Fruit fly (Drosophila melanogaster) whole organism, wandering third instar larva: ENCODE data around the gene CG34283.

Experiments
- Abd-B ChIP-seq: fragments of >200 bp; optimal IDR thresholded peaks from 2 replicates; lab custom pipeline; 2017; ENCODE audit warnings: missing biosample characterization, missing genetic modification characterization
- CG32264 ChIP-seq: fragments of 200-800 bp; sonication (Bioruptor generic); optimal IDR thresholded peaks from 2 replicates; lab custom pipeline; 2016; ENCODE audit warnings: missing biosample characterization, missing genetic modification characterization
- CG9705 ChIP-seq: fragments of 200-800 bp; sonication (Bioruptor generic); optimal IDR thresholded peaks from 2 replicates; lab custom pipeline; 2018; ENCODE audit warnings: missing biosample characterization, mild to moderate bottlenecking, missing genetic modification characterization
- CrebA ChIP-seq: fragments of 200-800 bp; sonication (Bioruptor generic); optimal IDR thresholded peaks from 2 replicates; lab custom pipeline; 2016; ENCODE audit warnings: missing biosample characterization, mild to moderate bottlenecking, missing genetic modification characterization, borderline replicate concordance
- Dfd ChIP-seq: fragments of >200 bp; optimal IDR thresholded peaks from 2 replicates; lab custom pipeline; 2017; ENCODE audit warnings: missing biosample characterization, missing genetic modification characterization
- Dif ChIP-seq: fragments of 200-275, 200-300 bp; sonication (Bioruptor generic); optimal IDR thresholded peaks from 2 replicates; lab custom pipeline; 2018; ENCODE audit warnings: missing biosample characterization, missing genetic modification characterization; ENCODE audit not compliant: partially characterized antibody
- GATAd ChIP-seq: sonication (Bioruptor generic); optimal IDR thresholded peaks from 2 replicates; lab custom pipeline; 2016; ENCODE audit warnings: missing biosample characterization, missing genetic modification characterization
- HLH106 ChIP-seq: fragments of 200-800 bp; optimal IDR thresholded peaks from 3 replicates; lab custom pipeline; 2019; ENCODE audit warnings: missing biosample characterization, mild to moderate bottlenecking, missing genetic modification characterization, moderate library complexity
- Hnf4 ChIP-seq: fragments of 200-800 bp; sonication (Bioruptor generic); optimal IDR thresholded peaks from 2 replicates; lab custom pipeline; 2016; ENCODE audit warnings: missing biosample characterization, mild to moderate bottlenecking, missing genetic modification characterization
- Hr78 ChIP-seq: fragments of >200 bp; optimal IDR thresholded peaks from 2 replicates; lab custom pipeline; 2017; ENCODE audit warnings: missing biosample characterization, missing genetic modification characterization
- Hr83 ChIP-seq: fragments of 200-300 bp; sonication (Bioruptor generic); optimal IDR thresholded peaks from 2 replicates; lab custom pipeline; 2016; ENCODE audit warnings: missing biosample characterization, mild to moderate bottlenecking, missing genetic modification characterization, moderate library complexity; ENCODE audit not compliant: poor library complexity, severe bottlenecking
- Jra ChIP-seq: sonication (Bioruptor generic); optimal IDR thresholded peaks from 2 replicates; lab custom pipeline; 2016; ENCODE audit warnings: missing biosample characterization, missing genetic modification characterization
- Mio ChIP-seq: sonication (Bioruptor generic); optimal IDR thresholded peaks from 2 replicates; lab custom pipeline; 2016; ENCODE audit warnings: missing biosample characterization, missing genetic modification characterization
- Myc ChIP-seq: fragments of >200 bp; optimal IDR thresholded peaks from 2 replicates; lab custom pipeline; 2017
- N ChIP-seq: fragments of >200 bp; optimal IDR thresholded peaks from 2 replicates; lab custom pipeline; 2018; ENCODE audit warnings: missing biosample characterization, missing external identifiers, missing genetic modification characterization
- OdsH ChIP-seq: fragments of 200-800 bp; sonication (Bioruptor generic); optimal IDR thresholded peaks from 2 replicates; lab custom pipeline; 2016; ENCODE audit warnings: missing biosample characterization, mild to moderate bottlenecking, missing genetic modification characterization
- Rel ChIP-seq, 2 experiments: fragments of 200-800 bp; sonication (Bioruptor generic) in 1 of 2; optimal IDR thresholded peaks; 2 replicates in 1 of 2; 3 replicates in 1 of 2; lab custom pipeline; 2016 to 2019; ENCODE audit warnings: mild to moderate bottlenecking in 2 of 2, missing biosample characterization in 2 of 2, missing genetic modification characterization in 2 of 2, moderate library complexity in 1 of 2
- Sp1 ChIP-seq: fragments of 200-800 bp; sonication (Bioruptor generic); optimal IDR thresholded peaks from 3 replicates; lab custom pipeline; 2019; ENCODE audit warnings: missing biosample characterization, mild to moderate bottlenecking, missing genetic modification characterization, moderate library complexity
- Vsx2 ChIP-seq: fragments of 200-300, 225-300 bp; sonication (Bioruptor generic); optimal IDR thresholded peaks from 2 replicates; lab custom pipeline; 2018; ENCODE audit warnings: missing biosample characterization, missing genetic modification characterization; ENCODE audit not compliant: partially characterized antibody
- br ChIP-seq: fragments of 200-800 bp; sonication (Bioruptor generic); optimal IDR thresholded peaks from 2 replicates; lab custom pipeline; 2016; ENCODE audit warnings: missing biosample characterization, missing genetic modification characterization
- brk ChIP-seq: fragments of 200-800 bp; sonication (Bioruptor generic); optimal IDR thresholded peaks from 2 replicates; lab custom pipeline; 2016; ENCODE audit warnings: missing biosample characterization, mild to moderate bottlenecking, missing genetic modification characterization
- dl ChIP-seq, 2 experiments: fragments of 175-275, 200-275 bp in 1 of 2; fragments of 200-275 bp in 1 of 2; sonication (Bioruptor generic); optimal IDR thresholded peaks; lab custom pipeline; 2018; ENCODE audit warnings: mild to moderate bottlenecking in 2 of 2, missing biosample characterization in 2 of 2, missing genetic modification characterization in 2 of 2, moderate library complexity in 2 of 2; ENCODE audit not compliant: partially characterized antibody in 2 of 2, insufficient read depth in 1 of 2
- dmrt93B ChIP-seq: fragments of 200-800 bp; sonication (Bioruptor generic); optimal IDR thresholded peaks from 2 replicates; lab custom pipeline; 2018; ENCODE audit warnings: missing biosample characterization, mild to moderate bottlenecking, missing genetic modification characterization
- dsf ChIP-seq: sonication (Bioruptor generic); optimal IDR thresholded peaks from 2 replicates; lab custom pipeline; 2016; ENCODE audit warnings: missing biosample characterization, missing genetic modification characterization, borderline replicate concordance
- ey ChIP-seq: fragments of 200-800 bp; sonication (Bioruptor generic); optimal IDR thresholded peaks from 2 replicates; lab custom pipeline; 2016; ENCODE audit warnings: missing biosample characterization, missing genetic modification characterization
- foxo ChIP-seq, 2 experiments: fragments of 200-800 bp; sonication (Bioruptor generic); optimal IDR thresholded peaks; 2 replicates in 1 of 2; 3 replicates in 1 of 2; lab custom pipeline; 2016 to 2017; ENCODE audit warnings: missing biosample characterization in 2 of 2, missing genetic modification characterization in 2 of 2
- fru ChIP-seq: fragments of 200-800 bp; sonication (Bioruptor generic); optimal IDR thresholded peaks from 3 replicates; lab custom pipeline; 2016; ENCODE audit warnings: missing biosample characterization, mild to moderate bottlenecking, missing genetic modification characterization
- h ChIP-seq: fragments of 200-800 bp; sonication (Bioruptor generic); optimal IDR thresholded peaks from 3 replicates; lab custom pipeline; 2016; ENCODE audit warnings: missing biosample characterization, mild to moderate bottlenecking, missing genetic modification characterization
- jim ChIP-seq: fragments of 175-275, 200-325 bp; sonication (Bioruptor generic); optimal IDR thresholded peaks from 2 replicates; lab custom pipeline; 2016; ENCODE audit warnings: missing biosample characterization, mild to moderate bottlenecking, missing genetic modification characterization
- lola ChIP-seq: fragments of >200 bp; optimal IDR thresholded peaks from 2 replicates; lab custom pipeline; 2017; ENCODE audit warnings: missing biosample characterization, missing genetic modification characterization
- pan ChIP-seq: fragments of >200 bp; optimal IDR thresholded peaks from 2 replicates; lab custom pipeline; 2017
- psq ChIP-seq: fragments of 200-800 bp; sonication (Bioruptor generic); optimal IDR thresholded peaks from 3 replicates; lab custom pipeline; 2017; ENCODE audit warnings: missing biosample characterization, mild to moderate bottlenecking, missing genetic modification characterization, moderate library complexity
- rgr ChIP-seq: fragments of 200-800 bp; sonication (Bioruptor generic); optimal IDR thresholded peaks from 3 replicates; lab custom pipeline; 2016; ENCODE audit warnings: missing biosample characterization, mild to moderate bottlenecking, missing genetic modification characterization
- sage ChIP-seq: fragments of 200-800 bp; sonication (Bioruptor generic); optimal IDR thresholded peaks from 2 replicates; lab custom pipeline; 2016; ENCODE audit warnings: missing biosample characterization, mild to moderate bottlenecking, missing genetic modification characterization
- sv ChIP-seq: fragments of 200-800 bp; sonication (Bioruptor generic); optimal IDR thresholded peaks from 3 replicates; lab custom pipeline; 2016; ENCODE audit warnings: missing biosample characterization, missing genetic modification characterization
- tai ChIP-seq: sonication (Bioruptor generic); optimal IDR thresholded peaks from 2 replicates; lab custom pipeline; 2016; ENCODE audit warnings: missing biosample characterization, missing genetic modification characterization
- usp ChIP-seq: fragments of >200 bp; optimal IDR thresholded peaks from 2 replicates; lab custom pipeline; 2017; ENCODE audit warnings: missing biosample characterization, missing genetic modification characterization
- woc ChIP-seq: sonication (Bioruptor generic); optimal IDR thresholded peaks from 2 replicates; lab custom pipeline; 2016; ENCODE audit warnings: missing biosample characterization, mild to moderate bottlenecking, missing genetic modification characterization

CG34283 gene

DNA sequence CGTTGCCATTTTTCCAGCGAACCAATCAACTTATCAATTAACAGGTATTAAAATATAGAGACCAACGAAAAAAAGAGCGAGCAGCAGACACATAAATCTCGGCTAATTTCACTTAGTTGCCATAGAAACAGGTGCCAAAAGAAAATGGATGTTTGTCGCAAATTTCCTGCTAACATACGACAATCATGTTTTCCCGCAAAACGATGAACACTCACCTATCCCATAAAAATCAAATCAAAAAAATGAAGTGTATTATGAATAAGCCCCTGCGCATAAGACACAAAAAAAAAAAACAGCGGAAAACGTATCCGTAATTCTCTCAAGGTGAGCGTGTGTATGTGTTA, 19.4 kb upstream of the CG34283 start:
- TF ChIP-seq N (no peak), Hr83 (GFP tag; lab: Kevin White, UChicago) (peak; percentile 34), psq (GFP tag; lab: Kevin White, UChicago) (peak; percentile 16), ey (peak; percentile 11), sv (GFP tag; lab: Kevin White, UChicago) (peak; percentile 52), usp (no peak)

dm6 chr3R:18741027-18741843, 18.8 kb upstream of the CG34283 start:
- TF ChIP-seq CG9705 (GFP tag; lab: Kevin White, UChicago), result peak; percentile 89
- TF ChIP-seq Dfd (GFP tag; lab: Kevin White, UChicago), result no peak
- TF ChIP-seq ey, result peak; percentile 94
- peak; percentile 68 for TF ChIP-seq Jra (GFP tag; lab: Kevin White, UChicago)
- TF ChIP-seq Myc (lab: Kevin White, UChicago), result no peak
- TF ChIP-seq HLH106 (tag; lab: Kevin White, UChicago), result peak; percentile 98
- no peak for TF ChIP-seq N
- TF ChIP-seq Hr83 (GFP tag; lab: Kevin White, UChicago), result no peak
- TF ChIP-seq sage, result peak; percentile 95
- peak; percentile 83 for TF ChIP-seq dsf (GFP tag; lab: Kevin White, UChicago)
- peak; percentile 92 for TF ChIP-seq woc (GFP tag; lab: Kevin White, UChicago)
- TF ChIP-seq brk (GFP tag; lab: Kevin White, UChicago), result peak; percentile 94
- TF ChIP-seq fru (GFP tag; lab: Kevin White, UChicago), result peak; percentile 95
- TF ChIP-seq OdsH, result peak; percentile 98
- peak; percentile 91 for TF ChIP-seq sv (GFP tag; lab: Kevin White, UChicago)
- TF ChIP-seq Hr78 (GFP tag; lab: Kevin White, UChicago), result no peak
- no peak for TF ChIP-seq jim (GFP tag; lab: Kevin White, UChicago)
- TF ChIP-seq Mio (GFP tag; lab: Kevin White, UChicago), result peak; percentile 61
- no peak for TF ChIP-seq dl (GFP tag; optimal IDR thresholded peaks at IDR 0.05; lab: Kevin White, UChicago; ENCODE audit: insufficient read depth in 1 of 2, partially characterized antibody in 2 of 2)
- no peak for TF ChIP-seq CrebA (GFP tag; lab: Kevin White, UChicago)
- no peak for TF ChIP-seq Abd-B
- TF ChIP-seq Rel (GFP tag; optimal IDR thresholded peaks at IDR 0.05; lab: Kevin White, UChicago), result peak; percentile 91
- peak; percentile 75 for TF ChIP-seq Rel (tag; optimal IDR thresholded peaks at IDR 0.05; lab: Kevin White, UChicago)
- peak; percentile 77 to 97 for TF ChIP-seq foxo (GFP tag; optimal IDR thresholded peaks at IDR 0.05; lab: Kevin White, UChicago)
- no peak for TF ChIP-seq tai (GFP tag; lab: Kevin White, UChicago)
- peak; percentile 98 for TF ChIP-seq Sp1 (GFP tag; lab: Kevin White, UChicago)
- TF ChIP-seq lola (GFP tag; lab: Kevin White, UChicago), result no peak
- TF ChIP-seq GATAd (GFP tag; lab: Kevin White, UChicago), result peak; percentile 76
- peak; percentile 90 for TF ChIP-seq CG32264
- peak; percentile 98 for TF ChIP-seq rgr (GFP tag; lab: Kevin White, UChicago)
- TF ChIP-seq Dif (GFP tag; lab: Kevin White, UChicago), result peak; percentile 25
- peak; percentile 92 for TF ChIP-seq Hnf4 (GFP tag; lab: Kevin White, UChicago)
- TF ChIP-seq usp, result no peak
- TF ChIP-seq pan (lab: Kevin White, UChicago), result no peak
- TF ChIP-seq br (GFP tag; lab: Kevin White, UChicago), result peak; percentile 92
- peak; percentile 97 for TF ChIP-seq psq (GFP tag; lab: Kevin White, UChicago)
- peak; percentile 72 for TF ChIP-seq Vsx2
- peak; percentile 92 for TF ChIP-seq dmrt93B (GFP tag; lab: Kevin White, UChicago)
- TF ChIP-seq h (GFP tag; lab: Kevin White, UChicago), result peak; percentile 97
- TF ChIP-seq, all 38 proteins: peak for 25
